Fruit fly (Drosophila melanogaster) whole organism, prepupa: ENCODE results near the gene ssp2.
A peak's percentile ranks its signal among the peaks of the same experiment; 100 is the strongest.

Experiments
- Blimp-1 ChIP-seq: fragments of 200-800 bp; sonication (Bioruptor generic); optimal IDR thresholded peaks from 3 replicates; lab custom pipeline; 2017; ENCODE audit warnings: missing biosample characterization, missing genetic modification characterization, mild to moderate bottlenecking, moderate library complexity, missing genetic modification reagents
- CG10669 ChIP-seq: fragments of 200-800 bp; sonication (Bioruptor generic); optimal IDR thresholded peaks from 3 replicates; lab custom pipeline; 2018; ENCODE audit warnings: missing biosample characterization, mild to moderate bottlenecking, missing genetic modification characterization, moderate library complexity
- CG11294 ChIP-seq: fragments of 200-800 bp; sonication (Bioruptor generic); IDR thresholded peaks from 2 replicates; pipeline ENCODE4 v1.3.6; 2022; ENCODE audit warnings: missing biosample characterization, missing genetic modification characterization
- CG15336 ChIP-seq: fragments of 200-800 bp; sonication (Bioruptor generic); IDR thresholded peaks from 2 replicates; pipeline ENCODE4 v1.3.6; 2022; ENCODE audit warnings: missing biosample characterization, missing genetic modification characterization
- CG1621 ChIP-seq: fragments of 200-800 bp; sonication (Bioruptor generic); optimal IDR thresholded peaks from 3 replicates; lab custom pipeline; 2018; ENCODE audit warnings: missing biosample characterization, mild to moderate bottlenecking, missing genetic modification characterization
- CG16779 ChIP-seq: fragments of 200-800 bp; sonication (Bioruptor generic); optimal IDR thresholded peaks from 3 replicates; lab custom pipeline; 2017; ENCODE audit warnings: missing biosample characterization, mild to moderate bottlenecking, missing genetic modification characterization
- CG3032 ChIP-seq: fragments of 200-800 bp; optimal IDR thresholded peaks from 2 replicates; lab custom pipeline; 2019; ENCODE audit warnings: missing biosample characterization, mild to moderate bottlenecking, missing genetic modification characterization, moderate library complexity
- CG34406 ChIP-seq: fragments of 200-800 bp; sonication (Bioruptor generic); optimal IDR thresholded peaks from 3 replicates; lab custom pipeline; 2016; ENCODE audit warnings: missing biosample characterization, missing genetic modification characterization
- CG3919 ChIP-seq: fragments of 200-800 bp; sonication (Bioruptor generic); optimal IDR thresholded peaks from 3 replicates; lab custom pipeline; 2016; ENCODE audit warnings: missing biosample characterization, missing genetic modification characterization
- CG6163 ChIP-seq: fragments of 200-800 bp; sonication (Bioruptor generic); IDR thresholded peaks from 3 replicates; pipeline ENCODE4 v1.3.6; 2022; ENCODE audit warnings: missing biosample characterization, missing genetic modification characterization
- CG6276 ChIP-seq: fragments of 200-800 bp; sonication (Bioruptor generic); optimal IDR thresholded peaks from 2 replicates; lab custom pipeline; 2017; ENCODE audit warnings: missing biosample characterization, mild to moderate bottlenecking, missing genetic modification characterization
- CG6792 ChIP-seq: fragments of 200-800 bp; sonication (Bioruptor generic); optimal IDR thresholded peaks from 3 replicates; lab custom pipeline; 2016; ENCODE audit warnings: missing biosample characterization, missing genetic modification characterization
- CG6808 ChIP-seq: fragments of 200-800 bp; sonication (Bioruptor generic); optimal IDR thresholded peaks from 3 replicates; lab custom pipeline; 2017; ENCODE audit warnings: missing biosample characterization, missing genetic modification characterization, mild to moderate bottlenecking, moderate library complexity, missing genetic modification reagents
- CG6854 ChIP-seq: fragments of 200-800 bp; sonication (Bioruptor generic); optimal IDR thresholded peaks from 2 replicates; lab custom pipeline; 2017; ENCODE audit warnings: missing biosample characterization, mild to moderate bottlenecking, missing genetic modification characterization
- CG8119 ChIP-seq: fragments of 200-800 bp; sonication (Bioruptor generic); IDR thresholded peaks from 3 replicates; pipeline ENCODE4 v1.3.6; 2022; ENCODE audit warnings: missing biosample characterization, missing genetic modification characterization
- CG8319 ChIP-seq: fragments of 200-800 bp; sonication (Bioruptor generic); optimal IDR thresholded peaks from 3 replicates; lab custom pipeline; 2016; ENCODE audit warnings: missing biosample characterization, missing genetic modification characterization
- CG9139 ChIP-seq: fragments of 200-800 bp; sonication (Bioruptor generic); optimal IDR thresholded peaks from 3 replicates; lab custom pipeline; 2017; ENCODE audit warnings: missing biosample characterization, mild to moderate bottlenecking, missing genetic modification characterization
- Eip75B ChIP-seq: fragments of 200-800 bp; sonication (Bioruptor generic); optimal IDR thresholded peaks from 3 replicates; lab custom pipeline; 2016; ENCODE audit warnings: missing biosample characterization, missing genetic modification characterization
- Ets96B ChIP-seq: fragments of 200-800 bp; optimal IDR thresholded peaks from 2 replicates; lab custom pipeline; 2019; ENCODE audit warnings: missing biosample characterization, mild to moderate bottlenecking, missing genetic modification characterization, moderate library complexity
- Gug ChIP-seq: fragments of 200-800 bp; sonication (Bioruptor generic); IDR thresholded peaks from 2 replicates; pipeline ENCODE4 v1.3.6; 2022; ENCODE audit warnings: missing biosample characterization, missing genetic modification characterization
- Hr38 ChIP-seq: sonication (Bioruptor generic); optimal IDR thresholded peaks from 2 replicates; lab custom pipeline; 2016; ENCODE audit warnings: missing biosample characterization, missing genetic modification characterization
- Hr39 ChIP-seq: fragments of 200-800 bp; sonication (Bioruptor generic); optimal IDR thresholded peaks from 2 replicates; lab custom pipeline; 2016; ENCODE audit warnings: missing biosample characterization, missing genetic modification characterization
- Hr4 ChIP-seq: fragments of 200-800 bp; sonication (Bioruptor generic); optimal IDR thresholded peaks from 3 replicates; lab custom pipeline; 2016; ENCODE audit warnings: missing biosample characterization, missing genetic modification characterization
- OdsH ChIP-seq: fragments of 200-800 bp; sonication (Bioruptor generic); optimal IDR thresholded peaks from 3 replicates; lab custom pipeline; 2016; ENCODE audit warnings: missing biosample characterization, missing genetic modification characterization
- Smox ChIP-seq: fragments of 200-800 bp; sonication (Bioruptor generic); optimal IDR thresholded peaks from 3 replicates; lab custom pipeline; 2016; ENCODE audit warnings: missing biosample characterization, missing genetic modification characterization
- Sox102F ChIP-seq: fragments of 200-800 bp; sonication (Bioruptor generic); optimal IDR thresholded peaks from 2 replicates; lab custom pipeline; 2016; ENCODE audit warnings: missing biosample characterization, mild to moderate bottlenecking, missing genetic modification characterization
- Sox14 ChIP-seq: fragments of 200-800 bp; sonication (Bioruptor generic); optimal IDR thresholded peaks from 3 replicates; lab custom pipeline; 2016; ENCODE audit warnings: missing biosample characterization, missing genetic modification characterization
- acj6 ChIP-seq: fragments of 200-800 bp; sonication (Bioruptor generic); optimal IDR thresholded peaks from 3 replicates; lab custom pipeline; 2016; ENCODE audit warnings: missing biosample characterization, missing genetic modification characterization
- cyc ChIP-seq: fragments of 200-800 bp; sonication (Bioruptor generic); optimal IDR thresholded peaks from 3 replicates; lab custom pipeline; 2016; ENCODE audit warnings: missing biosample characterization, missing genetic modification characterization
- dsx ChIP-seq: fragments of 200-800 bp; optimal IDR thresholded peaks from 3 replicates; lab custom pipeline; 2019; ENCODE audit warnings: missing biosample characterization, mild to moderate bottlenecking, missing genetic modification characterization, moderate library complexity; ENCODE audit not compliant: poor library complexity, severe bottlenecking
- eg ChIP-seq: fragments of 200-800 bp; sonication (Bioruptor generic); IDR thresholded peaks from 3 replicates; pipeline ENCODE4 v1.3.6; 2022; ENCODE audit warnings: missing biosample characterization, missing genetic modification characterization
- fd59A ChIP-seq: fragments of 200-800 bp; sonication (Bioruptor generic); optimal IDR thresholded peaks from 2 replicates; lab custom pipeline; 2017; ENCODE audit warnings: missing biosample characterization, mild to moderate bottlenecking, missing genetic modification characterization, missing genetic modification reagents
- fd85E ChIP-seq: fragments of 200-800 bp; sonication (Bioruptor generic); optimal IDR thresholded peaks from 3 replicates; lab custom pipeline; 2016; ENCODE audit warnings: missing biosample characterization, missing genetic modification characterization
- lz ChIP-seq: fragments of 200-800 bp; sonication (Bioruptor generic); optimal IDR thresholded peaks from 3 replicates; lab custom pipeline; 2016; ENCODE audit warnings: missing biosample characterization, missing genetic modification characterization
- pdm3 ChIP-seq: fragments of 200-800 bp; sonication (Bioruptor generic); optimal IDR thresholded peaks from 3 replicates; lab custom pipeline; 2016; ENCODE audit warnings: missing biosample characterization, missing genetic modification characterization
- salr ChIP-seq, 2 experiments: fragments of 200-800 bp; sonication (Bioruptor generic); optimal IDR thresholded peaks; 3 replicates each; lab custom pipeline; 2016 to 2018; ENCODE audit warnings: missing biosample characterization in 2 of 2, missing genetic modification characterization in 2 of 2, mild to moderate bottlenecking in 1 of 2
- spab ChIP-seq: fragments of 200-800 bp; sonication (Bioruptor generic); optimal IDR thresholded peaks from 2 replicates; lab custom pipeline; 2017; ENCODE audit warnings: missing biosample characterization, mild to moderate bottlenecking, missing genetic modification characterization, missing genetic modification reagents
- ss ChIP-seq, 2 experiments: fragments of 200-800 bp; sonication (Bioruptor generic); optimal IDR thresholded peaks; 2 replicates in 1 of 2; 3 replicates in 1 of 2; lab custom pipeline; 2017 to 2018; ENCODE audit warnings: mild to moderate bottlenecking in 2 of 2, missing biosample characterization in 2 of 2, missing genetic modification characterization in 2 of 2, moderate library complexity in 1 of 2
- svp ChIP-seq: fragments of 200-800 bp; sonication (Bioruptor generic); peaks from one replicate; lab custom pipeline; 2016; ENCODE audit warnings: missing biosample characterization, missing genetic modification characterization
- vri ChIP-seq: fragments of 200-800 bp; sonication (Bioruptor generic); optimal IDR thresholded peaks from 3 replicates; lab custom pipeline; 2016; ENCODE audit warnings: missing biosample characterization, mild to moderate bottlenecking, missing genetic modification characterization

The ssp2 gene

DNA sequence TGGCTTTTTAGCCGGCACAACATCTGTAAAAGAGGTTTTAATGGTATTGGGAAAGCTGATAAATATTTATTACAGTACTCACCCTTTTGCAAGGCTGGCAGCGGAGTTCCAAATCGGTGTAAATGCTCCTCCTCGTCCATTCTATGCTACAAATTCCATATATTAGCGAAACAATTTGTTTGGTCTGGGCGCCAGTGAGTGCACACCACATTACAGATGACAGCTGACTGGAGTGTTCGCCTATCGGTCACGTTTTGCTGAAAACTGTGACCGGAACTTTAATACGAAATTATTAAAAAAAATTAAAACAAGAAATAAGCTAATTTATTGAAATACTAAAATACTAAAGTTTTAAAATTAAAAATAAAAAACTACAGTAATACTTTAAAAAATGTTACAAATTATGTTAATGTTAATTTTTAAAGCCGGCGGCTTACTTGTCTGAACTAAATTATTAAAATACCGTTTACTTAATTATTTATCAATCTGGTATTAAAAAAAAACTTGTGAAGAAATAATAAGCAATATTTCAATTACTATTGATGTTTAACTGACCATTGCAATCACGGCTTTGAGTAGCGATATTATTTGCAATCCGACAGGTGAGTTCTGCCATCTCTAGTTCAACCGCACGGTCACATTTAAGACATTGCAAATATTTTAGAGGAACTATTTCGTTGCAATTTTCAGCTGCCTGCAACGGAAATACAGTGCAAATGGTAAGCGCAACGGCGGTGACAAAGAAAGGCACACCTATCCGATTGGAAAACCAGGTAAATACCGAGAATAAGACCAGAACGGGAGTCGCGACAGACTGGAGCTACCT is 36.0 kb upstream of the ssp2 start, which contains the start of the genes CG8833 and DCTN1-p150 (continued):
- TF ChIP-seq CG8119 (GFP tag; lab: Robert Waterston, UW) (no peak), CG9139 (GFP tag; lab: Kevin White, UChicago) (no peak), Blimp-1 (no peak), vri (GFP tag; lab: Kevin White, UChicago) (no peak), svp (GFP tag; lab: Kevin White, UChicago) (no peak), Smox (GFP tag; lab: Kevin White, UChicago) (no peak), Hr39 (GFP tag; lab: Kevin White, UChicago) (no peak), ss (GFP tag; optimal IDR thresholded peaks at IDR 0.05; lab: Kevin White, UChicago) (no peak), salr (GFP tag; optimal IDR thresholded peaks at IDR 0.05; lab: Kevin White, UChicago) (no peak), CG6808 (GFP tag; lab: Kevin White, UChicago) (no peak), spab (GFP tag; lab: Kevin White, UChicago) (no peak), Hr38 (GFP tag; lab: Kevin White, UChicago) (no peak), CG3919 (no peak), CG8319 (GFP tag; lab: Kevin White, UChicago) (no peak), fd59A (GFP tag; lab: Kevin White, UChicago) (no peak), eg (GFP tag; lab: Robert Waterston, UW) (0 out of 3 replicates have a peak, but pooled peaks have one; percentile 38), pdm3 (GFP tag; lab: Kevin White, UChicago) (no peak), Hr4 (no peak)
- TF ChIP-seq, all 60 proteins: peak for 10

DNA sequence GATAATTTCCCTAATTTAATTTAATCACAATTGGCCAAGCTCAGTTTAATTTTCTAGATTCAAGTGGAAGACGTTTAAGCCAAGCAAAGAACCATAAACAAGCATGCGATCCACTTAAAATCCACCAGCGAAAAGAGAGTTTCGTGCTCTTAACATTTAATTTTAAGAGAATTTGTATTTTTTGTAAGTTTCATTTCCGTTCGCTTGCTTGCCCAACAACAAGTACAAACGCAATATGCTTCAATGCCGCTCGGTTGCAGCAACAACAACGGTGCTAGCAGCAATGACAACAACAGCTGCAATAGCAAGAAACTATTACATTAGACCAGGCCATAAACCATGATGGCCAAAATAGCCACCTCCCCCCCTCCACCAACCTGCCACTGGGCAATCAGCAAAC is 30.1 kb upstream of the ssp2 start:
- 0 out of 3 replicates have a peak, but pooled peaks have one; percentile 30 for TF ChIP-seq CG8119 (GFP tag; lab: Robert Waterston, UW)
- TF ChIP-seq CG15336 (GFP tag; lab: Robert Waterston, UW), result peak; percentile 35; the same call in 1 of the 2 replicates
- peak; percentile 29; the same call in 1 of the 3 replicates for TF ChIP-seq CG6163 (GFP tag; lab: Robert Waterston, UW)
- no peak for TF ChIP-seq acj6 (GFP tag; lab: Kevin White, UChicago)
- TF ChIP-seq CG6854, result peak; percentile 49
- no peak for TF ChIP-seq CG1621 (tag; lab: Kevin White, UChicago)
- TF ChIP-seq, all 60 proteins: peak for 4

DNA sequence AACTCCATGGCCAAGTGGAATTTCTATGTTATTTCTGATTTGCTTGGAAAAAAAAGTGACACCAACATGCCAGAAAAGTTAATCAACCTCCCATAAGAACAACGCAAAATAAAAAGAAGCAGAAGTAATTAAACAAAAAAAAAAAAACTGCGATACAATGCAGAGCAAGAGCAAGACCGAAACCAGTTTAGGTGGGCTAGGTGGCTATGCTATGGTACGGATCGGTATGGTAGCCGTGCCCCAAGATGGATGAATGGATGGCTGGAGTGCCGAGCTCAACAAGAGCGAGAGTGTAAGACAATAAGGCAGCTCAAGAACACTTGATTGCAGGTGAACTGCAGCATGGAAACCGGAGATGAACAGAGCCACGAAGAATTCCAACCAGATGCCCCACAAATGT is 28.2 kb upstream of the ssp2 start:
- TF ChIP-seq CG6163 (GFP tag; lab: Robert Waterston, UW) (peak; percentile 52; the same call in 1 of the 3 replicates), ss (GFP tag; optimal IDR thresholded peaks at IDR 0.05; lab: Kevin White, UChicago) (peak; percentile 2 to 19), CG3032 (peak; percentile 37), Sox14 (GFP tag; lab: Kevin White, UChicago) (no peak), eg (GFP tag; lab: Robert Waterston, UW) (peak; percentile 67), dsx (GFP tag; lab: Kevin White, UChicago) (no peak)

DNA sequence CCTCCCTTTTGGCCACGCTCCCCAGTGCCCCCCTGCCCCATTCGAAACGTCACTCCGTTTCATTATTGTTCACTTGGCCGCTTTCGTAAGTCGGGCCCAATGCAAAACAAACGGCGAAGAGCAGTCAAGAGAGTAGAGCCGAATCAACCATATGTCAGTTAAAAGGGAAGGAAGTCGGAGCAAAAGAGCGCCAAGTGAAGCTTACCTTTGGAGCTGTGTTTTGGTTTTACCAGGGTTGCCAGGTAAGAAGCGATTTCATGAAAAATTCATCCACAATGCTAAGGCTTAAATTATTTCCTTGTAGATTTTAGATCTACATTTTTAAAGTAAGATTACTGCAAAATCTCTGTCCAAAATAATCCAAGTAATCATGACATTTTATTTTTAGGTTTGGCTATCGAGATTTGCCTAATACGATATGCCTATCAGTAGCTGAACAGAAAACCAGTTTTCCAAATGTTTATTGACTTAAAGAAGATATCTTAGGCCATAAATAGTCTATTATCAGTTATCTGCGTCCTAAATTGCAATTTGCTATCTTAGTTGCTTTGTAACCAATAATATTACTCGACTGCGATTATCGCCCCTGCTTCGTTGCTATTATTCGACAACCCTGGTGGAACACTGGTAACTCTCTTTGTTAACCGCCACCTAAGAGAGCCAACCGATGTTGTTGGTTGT is 26.4 kb upstream of the ssp2 start:
- peak; percentile 85 for TF ChIP-seq CG9139 (GFP tag; lab: Kevin White, UChicago)
- TF ChIP-seq Eip75B (GFP tag; lab: Kevin White, UChicago), result peak; percentile 95
- peak; percentile 93 for TF ChIP-seq CG10669 (GFP tag; lab: Kevin White, UChicago)
- TF ChIP-seq CG6276, result peak; percentile 97
- TF ChIP-seq vri (GFP tag; lab: Kevin White, UChicago), result peak; percentile 86
- peak; percentile 85 for TF ChIP-seq CG16779 (tag; lab: Kevin White, UChicago)
- peak; percentile 94 for TF ChIP-seq CG34406 (GFP tag; lab: Kevin White, UChicago)
- peak; percentile 77 for TF ChIP-seq eg (GFP tag; lab: Robert Waterston, UW)
- peak; percentile 94 for TF ChIP-seq Sox102F
- TF ChIP-seq lz (GFP tag; lab: Kevin White, UChicago), result peak; percentile 94
- peak; percentile 70 to 98 for TF ChIP-seq salr (GFP tag; optimal IDR thresholded peaks at IDR 0.05; lab: Kevin White, UChicago)
- peak; percentile 70; the same call in 1 of the 2 replicates for TF ChIP-seq CG11294 (GFP tag; lab: Robert Waterston, UW)
- peak; percentile 82 for TF ChIP-seq Gug (GFP tag; lab: Robert Waterston, UW)
- peak; percentile 96 for TF ChIP-seq cyc (GFP tag; lab: Kevin White, UChicago)
- TF ChIP-seq Smox (GFP tag; lab: Kevin White, UChicago), result peak; percentile 96
- peak; percentile 96 for TF ChIP-seq OdsH (GFP tag; lab: Kevin White, UChicago)
- TF ChIP-seq CG15336 (GFP tag; lab: Robert Waterston, UW), result peak; percentile 88
- TF ChIP-seq pdm3 (GFP tag; lab: Kevin White, UChicago), result peak; percentile 96
- TF ChIP-seq spab (GFP tag; lab: Kevin White, UChicago), result peak; percentile 97
- peak; percentile 95 for TF ChIP-seq CG6792 (GFP tag; lab: Kevin White, UChicago)
- TF ChIP-seq Ets96B, result peak; percentile 91
- peak; percentile 61 for TF ChIP-seq fd85E (GFP tag; lab: Kevin White, UChicago)
- peak; percentile 97 for TF ChIP-seq fd59A (GFP tag; lab: Kevin White, UChicago)
- TF ChIP-seq CG8119 (GFP tag; lab: Robert Waterston, UW), result peak; percentile 91
